Fruit fly (Drosophila melanogaster): ENCODE results near the gene Cpr64Aa.

Gene Cpr64Aa

dm6 chr3L:4221226-4221770 is 12.3 kb upstream of the Cpr64Aa start (continued):
- TF ChIP-seq en (GFP tag; optimal IDR thresholded peaks at IDR 0.05) (no peak), Bdp1 (GFP tag; optimal IDR thresholded peaks at IDR 0.05) (no peak), zf30C (GFP tag; optimal IDR thresholded peaks at IDR 0.05) (no peak), Fer2 (tag; optimal IDR thresholded peaks at IDR 0.05) (no peak), sqz (GFP tag; optimal IDR thresholded peaks at IDR 0.05) (no peak), Dbx (GFP tag; IDR thresholded peaks at IDR 0.05) (no peak), CG10267 (tag; optimal IDR thresholded peaks at IDR 0.05) (no peak), al (GFP tag; IDR thresholded peaks at IDR 0.05) (no peak), CG2889 (GFP tag; IDR thresholded peaks at IDR 0.05) (no peak), dan (GFP tag; IDR thresholded peaks at IDR 0.05) (no peak), CHES-1-like (GFP tag; optimal IDR thresholded peaks at IDR 0.05) (no peak), ro (GFP tag; IDR thresholded peaks at IDR 0.05) (no peak), CG31388 (GFP tag; optimal IDR thresholded peaks at IDR 0.05) (no peak), C15 (GFP tag; IDR thresholded peaks at IDR 0.05) (no peak), Xrp1 (GFP tag; IDR thresholded peaks at IDR 0.05) (no peak), CG17829 (tag; optimal IDR thresholded peaks at IDR 0.05) (no peak), CG13287 (GFP tag; IDR thresholded peaks at IDR 0.05; ENCODE audit: partially characterized antibody) (no peak), CG4730 (GFP tag; IDR thresholded peaks at IDR 0.05) (no peak), CG18619 (GFP tag; optimal IDR thresholded peaks at IDR 0.05) (no peak), chn (GFP tag; optimal IDR thresholded peaks at IDR 0.05) (no peak), Vsx1 (GFP tag; optimal IDR thresholded peaks at IDR 0.05) (no peak), Mad (GFP tag; optimal IDR thresholded peaks at IDR 0.05) (no peak), Taf1 (GFP tag; IDR thresholded peaks at IDR 0.05) (no peak), otp (GFP tag; IDR thresholded peaks at IDR 0.05) (0 out of 3 replicates have a peak, but pooled peaks have one; percentile 50), ham (GFP tag; IDR thresholded peaks at IDR 0.05) (no peak), cg (GFP tag; optimal IDR thresholded peaks at IDR 0.05) (peak; percentile 70), onecut (GFP tag; IDR thresholded peaks at IDR 0.05) (no peak), Hand (GFP tag; optimal IDR thresholded peaks at IDR 0.05) (no peak), tin (GFP tag; optimal IDR thresholded peaks at IDR 0.05) (no peak), odd (GFP tag; optimal IDR thresholded peaks at IDR 0.05) (peak; percentile 0), CG3726 (GFP tag; IDR thresholded peaks at IDR 0.05) (no peak), CG30020 (tag; optimal IDR thresholded peaks at IDR 0.05) (no peak), CG31365 (tag; optimal IDR thresholded peaks at IDR 0.05) (no peak), CG4360 (GFP tag; IDR thresholded peaks at IDR 0.05) (no peak), Lpt (GFP tag; optimal IDR thresholded peaks at IDR 0.05) (no peak), ato (GFP tag; IDR thresholded peaks at IDR 0.05; ENCODE audit: partially characterized antibody) (no peak), E2f2 (GFP tag; IDR thresholded peaks at IDR 0.05) (0 out of 2 replicates have a peak, but pooled peaks have one; percentile 15), Rfx (GFP tag; IDR thresholded peaks at IDR 0.05) (peak; percentile 42; the same call in 1 of the 2 replicates), pum (GFP tag; optimal IDR thresholded peaks at IDR 0.05) (no peak), CG7963 (GFP tag; IDR thresholded peaks at IDR 0.05; ENCODE audit: partially characterized antibody) (no peak), CG10462 (GFP tag; optimal IDR thresholded peaks at IDR 0.05) (no peak), Drgx (GFP tag; IDR thresholded peaks at IDR 0.05) (peak; percentile 38; the same call in 1 of the 2 replicates), CG14441 (GFP tag; IDR thresholded peaks at IDR 0.05) (peak; percentile 37; the same call in 1 of the 2 replicates), CG7987 (GFP tag; optimal IDR thresholded peaks at IDR 0.05) (peak; percentile 35), Dll (GFP tag; IDR thresholded peaks at IDR 0.05; ENCODE audit: partially characterized antibody) (no peak), Lhr (GFP tag; optimal IDR thresholded peaks at IDR 0.05) (no peak), trem (tag; optimal IDR thresholded peaks at IDR 0.05) (no peak), h (optimal IDR thresholded peaks at IDR 0.05) (no peak), Blimp-1 (GFP tag; optimal IDR thresholded peaks at IDR 0.05) (no peak), Ptx1 (GFP tag; IDR thresholded peaks at IDR 0.05) (peak; percentile 19; the same call in 1 of the 2 replicates), Nf-YC (tag; optimal IDR thresholded peaks at IDR 0.05) (peak; percentile 34), bcd (GFP tag; optimal IDR thresholded peaks at IDR 0.05) (no peak)

All from whole organism, embryonic.